Worm (Caenorhabditis elegans): ENCODE data around the gene faah-1.
A peak's percentile ranks its signal among the peaks of the same experiment; 100 is the strongest.

The faah-1 gene

ce11 chrIV:8199274-8199673 is 40.1 kb downstream of the faah-1 start:
- TF ChIP-seq lin-13 (GFP tag; optimal IDR thresholded peaks at IDR 0.05) (no peak), egl-27 (tag; optimal IDR thresholded peaks at IDR 0.05) (no peak), unc-62 (GFP tag; optimal IDR thresholded peaks at IDR 0.05) (no peak), snpc-4 (tag; optimal IDR thresholded peaks at IDR 0.05) (no peak), nhr-25 (tag; optimal IDR thresholded peaks at IDR 0.05) (no peak), nhr-23 (tag; optimal IDR thresholded peaks at IDR 0.05) (no peak), F13H6.1 (tag; optimal IDR thresholded peaks at IDR 0.05) (no peak), elt-1 (tag; optimal IDR thresholded peaks at IDR 0.05) (no peak), crh-2 (tag; optimal IDR thresholded peaks at IDR 0.05) (no peak), unc-55 (GFP tag; optimal IDR thresholded peaks at IDR 0.05) (no peak)

- TF ChIP-seq lin-11 (tag; optimal IDR thresholded peaks at IDR 0.05) (no peak), ztf-4 (tag; optimal IDR thresholded peaks at IDR 0.05) (no peak), skn-1 (tag; optimal IDR thresholded peaks at IDR 0.05) (no peak), ZK546.5 (tag; optimal IDR thresholded peaks at IDR 0.05) (no peak), C34F6.9 (tag; optimal IDR thresholded peaks at IDR 0.05) (no peak), ztf-1 (GFP tag; conservative IDR thresholded peaks at IDR 0.05) (no peak), egl-27 (tag; optimal IDR thresholded peaks at IDR 0.05) (no peak), unc-55 (GFP tag; optimal IDR thresholded peaks at IDR 0.05) (no peak), Y55F3AM.14 (GFP tag; optimal IDR thresholded peaks at IDR 0.05) (no peak), sem-4 (tag; optimal IDR thresholded peaks at IDR 0.05) (no peak), elt-3 (tag; optimal IDR thresholded peaks at IDR 0.05) (no peak), nhr-237 (tag; optimal IDR thresholded peaks at IDR 0.05) (no peak), fos-1 (tag; optimal IDR thresholded peaks at IDR 0.05) (peak; percentile 94), crh-2 (tag; optimal IDR thresholded peaks at IDR 0.05) (peak; percentile 8), nhr-23 (tag; optimal IDR thresholded peaks at IDR 0.05) (no peak)
Measured at ce11 chrIV:8199824-8200223, 40.6 kb downstream of the faah-1 start.

ce11 chrIV:8201133-8201532 is 41.9 kb downstream of the faah-1 start, which contains the start of gene glrx-22:
Gene glrx-22, minus strand, starts transcription at chrIV:8201233.
- TF ChIP-seq C34F6.9 (tag; optimal IDR thresholded peaks at IDR 0.05) (no peak), nhr-77 (tag; optimal IDR thresholded peaks at IDR 0.05) (no peak), snpc-4 (tag; optimal IDR thresholded peaks at IDR 0.05) (no peak), elt-1 (tag; optimal IDR thresholded peaks at IDR 0.05) (no peak), alr-1 (tag; optimal IDR thresholded peaks at IDR 0.05) (no peak), nhr-11 (tag; optimal IDR thresholded peaks at IDR 0.05) (no peak), mab-5 (tag; optimal IDR thresholded peaks at IDR 0.05) (no peak), R02D3.7 (tag; optimal IDR thresholded peaks at IDR 0.05) (no peak), crh-2 (tag; optimal IDR thresholded peaks at IDR 0.05) (no peak), F13H6.1 (tag; optimal IDR thresholded peaks at IDR 0.05) (no peak), zag-1 (tag; optimal IDR thresholded peaks at IDR 0.05) (no peak), dmd-4 (tag; optimal IDR thresholded peaks at IDR 0.05) (no peak), Y55F3AM.14 (GFP tag; optimal IDR thresholded peaks at IDR 0.05) (no peak)

ce11 chrIV:8203555-8203954 is 44.4 kb downstream of the faah-1 start:
- TF ChIP-seq Y55F3AM.14 (GFP tag; optimal IDR thresholded peaks at IDR 0.05) (no peak), R02D3.7 (tag; optimal IDR thresholded peaks at IDR 0.05) (no peak), fos-1 (tag; optimal IDR thresholded peaks at IDR 0.05) (no peak), elt-1 (tag; optimal IDR thresholded peaks at IDR 0.05) (no peak), egl-27 (tag; optimal IDR thresholded peaks at IDR 0.05) (no peak), lsy-2 (tag; optimal IDR thresholded peaks at IDR 0.05) (no peak), skn-1 (tag; optimal IDR thresholded peaks at IDR 0.05) (no peak), nhr-11 (tag; optimal IDR thresholded peaks at IDR 0.05) (no peak), lin-13 (GFP tag; optimal IDR thresholded peaks at IDR 0.05) (no peak), mdl-1 (tag; optimal IDR thresholded peaks at IDR 0.05) (no peak), crh-2 (tag; optimal IDR thresholded peaks at IDR 0.05) (no peak), ztf-11 (tag; optimal IDR thresholded peaks at IDR 0.05) (no peak), ztf-1 (GFP tag; conservative IDR thresholded peaks at IDR 0.05) (no peak), sem-4 (tag; optimal IDR thresholded peaks at IDR 0.05) (no peak), lin-11 (tag; optimal IDR thresholded peaks at IDR 0.05) (no peak), zag-1 (tag; optimal IDR thresholded peaks at IDR 0.05) (no peak), mab-5 (tag; optimal IDR thresholded peaks at IDR 0.05) (no peak)

- TF ChIP-seq sma-3 (GFP tag; optimal IDR thresholded peaks at IDR 0.05) (no peak), fos-1 (tag; optimal IDR thresholded peaks at IDR 0.05) (peak; percentile 43), nhr-129 (tag; optimal IDR thresholded peaks at IDR 0.05) (no peak), ztf-1 (GFP tag; conservative IDR thresholded peaks at IDR 0.05) (no peak), C34F6.9 (tag; optimal IDR thresholded peaks at IDR 0.05) (peak; percentile 46)
Measured at ce11 chrIV:8205272-8206098, 46.3 kb downstream of the faah-1 start, which contains the start of gene hgrs-1. Gene hgrs-1, minus strand, starts transcription at chrIV:8206048.
